Fruit fly (Drosophila melanogaster) whole organism: ENCODE results near the gene Gba1a.

Experiments
- Dll ChIP-seq: fragments of >200 bp; optimal IDR thresholded peaks from 2 replicates; lab custom pipeline; 2017
- psq ChIP-seq: fragments of >200 bp; optimal IDR thresholded peaks from 2 replicates; lab custom pipeline; 2017
- usp ChIP-seq: fragments of >200 bp; optimal IDR thresholded peaks from 2 replicates; lab custom pipeline; 2017; ENCODE audit warnings: missing biosample characterization, missing genetic modification characterization, mixed read lengths

dm6 chr3R:23714852-23715251 lies 14.4 kb downstream of the Gba1a start:
- TF ChIP-seq usp (GFP tag; lab: Kevin White, UChicago) (no peak), psq (lab: Kevin White, UChicago) (no peak), Dll (no peak)
